Worm (Caenorhabditis elegans) whole organism, L1 larva: ENCODE results near the gene W06H8.6.

Experiments
- C16A3.4 ChIP-seq: fragments of 150-350 bp; optimal IDR thresholded peaks from 2 replicates; lab custom pipeline; 2014; ENCODE audit warnings: missing biosample characterization, missing genetic modification characterization
- C34B4.2 ChIP-seq: sonication (generic microtip); optimal IDR thresholded peaks from 2 replicates; lab custom pipeline; 2017; ENCODE audit warnings: mild to moderate bottlenecking, missing genetic modification characterization, missing compliant biosample characterization
- F16B12.6 ChIP-seq: fragments of 150-350 bp; optimal IDR thresholded peaks from 2 replicates; lab custom pipeline; 2014; ENCODE audit warnings: missing biosample characterization, missing genetic modification characterization
- aha-1 ChIP-seq: fragments of 150-350 bp; optimal IDR thresholded peaks from 2 replicates; lab custom pipeline; 2014; ENCODE audit warnings: missing biosample characterization, missing genetic modification characterization
- alr-1 ChIP-seq: fragments of 200-800 bp; sonication (Bioruptor generic); optimal IDR thresholded peaks from 2 replicates; lab custom pipeline; 2018; ENCODE audit warnings: borderline replicate concordance, mild to moderate bottlenecking, missing genetic modification characterization, missing compliant biosample characterization
- ama-1 ChIP-seq: fragments of 150-350 bp; optimal IDR thresholded peaks from 2 replicates; lab custom pipeline; 2014
- blmp-1 ChIP-seq: fragments of 150-350 bp; optimal IDR thresholded peaks from 2 replicates; lab custom pipeline; 2014; ENCODE audit warnings: missing biosample characterization, missing genetic modification characterization
- ceh-63 ChIP-seq: fragments of 200-800 bp; sonication (Bioruptor generic); optimal IDR thresholded peaks from 2 replicates; lab custom pipeline; 2018; ENCODE audit warnings: mild to moderate bottlenecking, missing genetic modification characterization, missing compliant biosample characterization
- ceh-82 ChIP-seq, 3 experiments: fragments of 150-350 bp in 1 of 3; sonication (generic microtip) in 2 of 3; optimal IDR thresholded peaks; 2 replicates each; lab custom pipeline; 2014 to 2017; ENCODE audit warnings: missing biosample characterization in 3 of 3, missing genetic modification characterization in 3 of 3
- ceh-88 ChIP-seq: fragments of 200-800 bp; sonication (Bioruptor generic); IDR thresholded peaks from 2 replicates; pipeline ENCODE4 v1.3.6; 2022; ENCODE audit warnings: missing genetic modification characterization, missing compliant biosample characterization
- ceh-90 ChIP-seq: sonication (generic microtip); optimal IDR thresholded peaks from 2 replicates; lab custom pipeline; 2016; ENCODE audit warnings: missing genetic modification characterization, missing compliant biosample characterization
- dpl-1 ChIP-seq, 3 experiments: fragments of 150-350 bp in 2 of 3; sonication (generic microtip) in 1 of 3; optimal IDR thresholded peaks; 2 replicates each; lab custom pipeline; 2014 to 2017; ENCODE audit warnings: missing biosample characterization in 3 of 3, missing genetic modification characterization in 3 of 3, missing genetic modification reagents in 3 of 3
- efl-1 ChIP-seq, 4 experiments: fragments of 150-350 bp; optimal IDR thresholded peaks in 3 of 4; peaks in 1 of 4; 1 replicate in 1 of 4; 2 replicates in 3 of 4; lab custom pipeline; 2014; ENCODE audit warnings: missing biosample characterization in 2 of 4, missing genetic modification characterization in 2 of 4, missing genetic modification reagents in 2 of 4
- egl-27 ChIP-seq, 2 experiments: fragments of 150-350 bp in 1 of 2; sonication (generic microtip); optimal IDR thresholded peaks; 3 replicates each; lab custom pipeline; 2017 to 2018; ENCODE audit warnings: missing biosample characterization in 2 of 2, missing genetic modification characterization in 2 of 2, missing genetic modification reagents in 2 of 2
- elt-2 ChIP-seq: sonication (generic microtip); optimal IDR thresholded peaks from 2 replicates; lab custom pipeline; 2016; ENCODE audit warnings: missing genetic modification characterization, mild to moderate bottlenecking, inconsistent platforms, missing compliant biosample characterization, missing genetic modification reagents
- ets-5 ChIP-seq: fragments of 200-800 bp; sonication (Bioruptor generic); IDR thresholded peaks from 2 replicates; pipeline ENCODE4 v1.3.6; 2022; ENCODE audit warnings: missing genetic modification characterization, missing compliant biosample characterization
- fkh-4 ChIP-seq: sonication (generic microtip); optimal IDR thresholded peaks from 2 replicates; lab custom pipeline; 2016; ENCODE audit warnings: missing compliant biosample characterization, missing genetic modification characterization, borderline replicate concordance
- fkh-8 ChIP-seq: sonication (generic microtip); optimal IDR thresholded peaks from 2 replicates; lab custom pipeline; 2016; ENCODE audit warnings: mild to moderate bottlenecking, missing genetic modification characterization, missing compliant biosample characterization
- fos-1 ChIP-seq: fragments of 150-350 bp; optimal IDR thresholded peaks from 2 replicates; lab custom pipeline; 2014; ENCODE audit warnings: missing biosample characterization, missing genetic modification characterization
- hlh-4 ChIP-seq: sonication (generic microtip); optimal IDR thresholded peaks from 2 replicates; lab custom pipeline; 2016; ENCODE audit warnings: mild to moderate bottlenecking, missing genetic modification characterization, missing compliant biosample characterization
- hpl-2 ChIP-seq: fragments of 150-350 bp; optimal IDR thresholded peaks from 2 replicates; lab custom pipeline; 2014; ENCODE audit warnings: missing biosample characterization, missing genetic modification reagents, missing genetic modification characterization
- irx-1 ChIP-seq: sonication (generic microtip); optimal IDR thresholded peaks from 2 replicates; lab custom pipeline; 2016; ENCODE audit warnings: missing genetic modification characterization, missing compliant biosample characterization
- jun-1 ChIP-seq: fragments of 150-350 bp; optimal IDR thresholded peaks from 2 replicates; lab custom pipeline; 2014; ENCODE audit warnings: missing biosample characterization, missing genetic modification reagents, missing genetic modification characterization
- lin-13 ChIP-seq: fragments of 150-350 bp; optimal IDR thresholded peaks from 2 replicates; lab custom pipeline; 2014; ENCODE audit warnings: missing biosample characterization, missing genetic modification reagents, missing genetic modification characterization
- lin-14 ChIP-seq: fragments of 200-800 bp; sonication (Bioruptor generic); optimal IDR thresholded peaks from 2 replicates; lab custom pipeline; 2018; ENCODE audit warnings: mild to moderate bottlenecking, missing genetic modification characterization, moderate library complexity, missing compliant biosample characterization
- lin-15B ChIP-seq: fragments of 150-350 bp; sonication (generic microtip); optimal IDR thresholded peaks from 3 replicates; lab custom pipeline; 2014; ENCODE audit warnings: missing biosample characterization, missing genetic modification characterization
- lin-39 ChIP-seq: fragments of 150-350 bp; optimal IDR thresholded peaks from 2 replicates; lab custom pipeline; 2014; ENCODE audit warnings: missing biosample characterization, missing genetic modification reagents, missing genetic modification characterization
- lir-3 ChIP-seq: sonication (generic microtip); optimal IDR thresholded peaks from 2 replicates; lab custom pipeline; 2016; ENCODE audit warnings: mild to moderate bottlenecking, missing genetic modification characterization, moderate library complexity, missing compliant biosample characterization; ENCODE audit not compliant: poor library complexity
- mef-2 ChIP-seq: fragments of 150-350 bp; optimal IDR thresholded peaks from 2 replicates; lab custom pipeline; 2014; ENCODE audit warnings: missing biosample characterization, missing genetic modification characterization
- nhr-20 ChIP-seq: sonication (generic microtip); optimal IDR thresholded peaks from 2 replicates; lab custom pipeline; 2016; ENCODE audit warnings: mild to moderate bottlenecking, missing genetic modification characterization, missing compliant biosample characterization
- nhr-28 ChIP-seq: fragments of 150-350 bp; optimal IDR thresholded peaks from 2 replicates; lab custom pipeline; 2014; ENCODE audit warnings: missing biosample characterization, missing genetic modification characterization
- nhr-47 ChIP-seq: sonication (generic microtip); optimal IDR thresholded peaks from 2 replicates; lab custom pipeline; 2016; ENCODE audit warnings: mild to moderate bottlenecking, missing genetic modification characterization, moderate library complexity, missing compliant biosample characterization
- nhr-71 ChIP-seq: sonication (generic microtip); optimal IDR thresholded peaks from 2 replicates; lab custom pipeline; 2016; ENCODE audit warnings: mild to moderate bottlenecking, missing genetic modification characterization, moderate library complexity, missing compliant biosample characterization
- nhr-76 ChIP-seq: sonication (generic microtip); optimal IDR thresholded peaks from 2 replicates; lab custom pipeline; 2017; ENCODE audit warnings: missing biosample characterization, missing genetic modification characterization
- nhr-77 ChIP-seq: fragments of 150-350 bp; optimal IDR thresholded peaks from 2 replicates; lab custom pipeline; 2014; ENCODE audit warnings: missing biosample characterization, missing genetic modification characterization
- nhr-85 ChIP-seq: sonication (generic microtip); peaks from one replicate; lab custom pipeline; 2016; ENCODE audit warnings: missing genetic modification characterization, inconsistent platforms, missing compliant biosample characterization
- pax-3 ChIP-seq: fragments of 200-800 bp; sonication (Bioruptor generic); optimal IDR thresholded peaks from 2 replicates; lab custom pipeline; 2018; ENCODE audit warnings: mild to moderate bottlenecking, missing genetic modification characterization, moderate library complexity, missing compliant biosample characterization
- rnt-1 ChIP-seq: sonication (generic microtip); optimal IDR thresholded peaks from 2 replicates; lab custom pipeline; 2016; ENCODE audit warnings: mild to moderate bottlenecking, missing genetic modification characterization, moderate library complexity, missing compliant biosample characterization
- snu-23 ChIP-seq: sonication (generic microtip); optimal IDR thresholded peaks from 2 replicates; lab custom pipeline; 2016; ENCODE audit warnings: missing genetic modification characterization, missing compliant biosample characterization
- sox-4 ChIP-seq: sonication (generic microtip); optimal IDR thresholded peaks from 2 replicates; lab custom pipeline; 2016; ENCODE audit warnings: missing genetic modification characterization, missing compliant biosample characterization
- sup-37 ChIP-seq: fragments of 200-800 bp; sonication (Bioruptor generic); optimal IDR thresholded peaks from 2 replicates; lab custom pipeline; 2018; ENCODE audit warnings: mild to moderate bottlenecking, missing genetic modification characterization, missing compliant biosample characterization
- swsn-7 ChIP-seq: sonication (generic microtip); optimal IDR thresholded peaks from 2 replicates; lab custom pipeline; 2016; ENCODE audit warnings: missing genetic modification characterization, missing compliant biosample characterization
- tbx-2 ChIP-seq: sonication (generic microtip); optimal IDR thresholded peaks from 2 replicates; lab custom pipeline; 2016; ENCODE audit warnings: missing genetic modification characterization, missing compliant biosample characterization
- tlp-1 ChIP-seq: fragments of 150-350 bp; optimal IDR thresholded peaks from 2 replicates; lab custom pipeline; 2014; ENCODE audit warnings: missing biosample characterization, missing genetic modification characterization
- unc-62 ChIP-seq: fragments of 150-350 bp; optimal IDR thresholded peaks from 2 replicates; lab custom pipeline; 2014; ENCODE audit warnings: missing biosample characterization, missing genetic modification reagents, missing genetic modification characterization
- unc-86 ChIP-seq: sonication (generic microtip); optimal IDR thresholded peaks from 2 replicates; lab custom pipeline; 2016; ENCODE audit warnings: missing genetic modification characterization, missing compliant biosample characterization
- unc-98 ChIP-seq: fragments of 200-800 bp; sonication (Bioruptor generic); IDR thresholded peaks from 2 replicates; pipeline ENCODE4 v1.3.6; 2022; ENCODE audit warnings: missing genetic modification characterization, missing compliant biosample characterization
- xbp-1 ChIP-seq: sonication (generic microtip); optimal IDR thresholded peaks from 2 replicates; lab custom pipeline; 2016; ENCODE audit warnings: missing genetic modification characterization, missing compliant biosample characterization
- zip-4 ChIP-seq: fragments of 200-800 bp; sonication (Bioruptor generic); optimal IDR thresholded peaks from 2 replicates; lab custom pipeline; 2018; ENCODE audit warnings: mild to moderate bottlenecking, missing genetic modification characterization, moderate library complexity, missing compliant biosample characterization
- ztf-4 ChIP-seq: fragments of 150-350 bp; optimal IDR thresholded peaks from 2 replicates; lab custom pipeline; 2014; ENCODE audit warnings: missing biosample characterization, missing genetic modification characterization

Gene W06H8.6

DNA sequence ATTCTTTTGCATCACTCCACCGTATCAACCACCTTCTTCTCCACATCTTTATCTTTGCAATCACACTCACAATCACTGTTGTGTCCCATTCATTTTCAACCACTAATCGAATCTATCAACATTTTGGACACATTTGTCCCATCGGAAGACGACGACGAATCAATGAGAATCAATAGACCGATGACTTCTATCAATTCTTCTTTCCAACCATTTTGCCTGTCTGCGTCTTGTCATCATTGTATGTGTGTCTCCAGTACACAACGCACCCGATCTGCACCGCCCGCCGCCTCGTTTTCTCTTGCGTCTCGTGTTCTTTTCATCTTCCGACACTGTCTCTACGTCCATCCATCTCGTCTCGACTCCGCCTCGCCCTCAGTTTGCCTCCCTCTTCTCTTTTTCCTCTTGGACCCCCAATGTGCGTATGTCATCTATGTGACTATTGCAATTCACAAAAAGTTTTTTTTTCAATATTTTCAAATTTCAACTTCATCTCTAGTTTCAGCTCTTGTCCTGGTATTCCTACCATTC, 19.7 kb upstream of the W06H8.6 start, which contains the start of gene dmd-7 (continued):
- TF ChIP-seq pax-3 (no peak), unc-98 (GFP tag; lab: Robert Waterston, UW) (no peak), ets-5 (no peak), unc-62 (no peak), zip-4 (peak; percentile 4), ceh-82 (tag; optimal IDR thresholded peaks at IDR 0.05; lab: Kevin White, UChicago) (peak; percentile 88 to 93 (median 93)), fkh-4 (no peak), C34B4.2 (tag; lab: Kevin White, UChicago) (no peak), nhr-20 (tag; lab: Kevin White, UChicago) (peak; percentile 99), sox-4 (tag; lab: Kevin White, UChicago) (peak; percentile 90), lin-13 (GFP tag; lab: Kevin White, UChicago) (peak; percentile 54), hlh-4 (no peak), lin-39 (tag; lab: Kevin White, UChicago) (peak; percentile 3), jun-1 (tag; lab: Kevin White, UChicago) (peak; percentile 93), ama-1 (no peak), C16A3.4 (tag; lab: Kevin White, UChicago) (peak; percentile 66), nhr-76 (tag; lab: Kevin White, UChicago) (peak; percentile 58), ceh-88 (GFP tag; lab: Robert Waterston, UW) (peak; percentile 60; the same call in 1 of the 2 replicates), F16B12.6 (tag; lab: Kevin White, UChicago) (no peak), ceh-90 (no peak), xbp-1 (tag; lab: Kevin White, UChicago) (peak; percentile 86), unc-86 (peak; percentile 83), alr-1 (tag; lab: Kevin White, UChicago) (no peak), tbx-2 (tag; lab: Kevin White, UChicago) (peak; percentile 93), hpl-2 (peak; percentile 18), nhr-47 (tag; lab: Kevin White, UChicago) (peak; percentile 91), elt-2 (peak; percentile 51), snu-23 (GFP tag; lab: Kevin White, UChicago) (peak; percentile 95), sup-37 (GFP tag; lab: Kevin White, UChicago) (no peak), lir-3 (tag; lab: Kevin White, UChicago) (peak; percentile 6), lin-15B (tag; lab: Kevin White, UChicago) (no peak), rnt-1 (tag; lab: Kevin White, UChicago) (peak; percentile 84), ztf-4 (tag; lab: Kevin White, UChicago) (peak; percentile 86), aha-1 (tag; lab: Kevin White, UChicago) (peak; percentile 14), egl-27 (tag; optimal IDR thresholded peaks at IDR 0.05; lab: Kevin White, UChicago) (peak; percentile 71 to 90), nhr-71 (tag; lab: Kevin White, UChicago) (peak; percentile 97), dpl-1 (GFP tag; optimal IDR thresholded peaks at IDR 0.05; lab: Kevin White, UChicago) (peak; percentile 29 to 43 (median 43))
- TF ChIP-seq, all 84 proteins: peak for 54

DNA sequence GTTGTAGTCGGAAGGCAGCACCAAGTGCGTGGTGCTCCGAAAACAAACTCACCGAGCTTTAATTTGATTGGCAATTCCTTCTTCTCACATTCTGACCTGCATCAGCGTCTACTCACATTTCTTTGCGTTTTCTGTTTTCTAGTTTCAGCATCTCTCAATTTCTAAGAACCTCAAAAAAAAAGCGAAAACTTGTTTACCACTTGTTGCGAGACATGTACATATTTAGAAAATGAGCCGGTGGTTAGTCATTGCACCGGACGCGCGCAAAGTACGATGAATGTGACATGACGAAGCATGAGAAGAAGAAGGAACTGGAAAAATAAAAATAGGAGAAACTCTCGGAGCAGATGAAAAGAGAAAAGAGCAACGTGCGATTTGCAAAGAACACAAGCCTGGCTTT, 17.8 kb upstream of the W06H8.6 start:
- TF ChIP-seq ceh-82 (tag; optimal IDR thresholded peaks at IDR 0.05; lab: Kevin White, UChicago) (no peak), nhr-47 (tag; lab: Kevin White, UChicago) (peak; percentile 67), nhr-28 (tag; lab: Kevin White, UChicago) (no peak), mef-2 (tag; lab: Kevin White, UChicago) (no peak), blmp-1 (tag; lab: Kevin White, UChicago) (no peak), pax-3 (peak; percentile 25), fkh-8 (tag; lab: Kevin White, UChicago) (peak; percentile 91), ets-5 (no peak), sup-37 (GFP tag; lab: Kevin White, UChicago) (no peak), fos-1 (no peak), swsn-7 (peak; percentile 33), tlp-1 (tag; lab: Kevin White, UChicago) (no peak), lin-14 (peak; percentile 79), egl-27 (tag; optimal IDR thresholded peaks at IDR 0.05; lab: Kevin White, UChicago) (no peak), F16B12.6 (tag; lab: Kevin White, UChicago) (no peak), nhr-20 (tag; lab: Kevin White, UChicago) (peak; percentile 27), nhr-85 (no peak), snu-23 (GFP tag; lab: Kevin White, UChicago) (no peak), sox-4 (tag; lab: Kevin White, UChicago) (no peak), hlh-4 (peak; percentile 35), alr-1 (tag; lab: Kevin White, UChicago) (no peak), irx-1 (tag; lab: Kevin White, UChicago) (no peak), lin-13 (GFP tag; lab: Kevin White, UChicago) (no peak), ama-1 (no peak), nhr-77 (no peak), ceh-63 (GFP tag; lab: Kevin White, UChicago) (no peak), efl-1 (optimal IDR thresholded peaks at IDR 0.05; lab: Kevin White, UChicago) (no peak), efl-1 (GFP tag; optimal IDR thresholded peaks at IDR 0.05 in 1 of 2; lab: Kevin White, UChicago) (no peak)
